Fruit fly (Drosophila melanogaster): ENCODE results near the gene CG1529.

The CG1529 gene

dm6 chrX:21025788-21026187, 6.0 kb downstream of the CG1529 start, which contains the start of gene r-cup (continued):
- TF ChIP-seq CG4707 (GFP tag; optimal IDR thresholded peaks at IDR 0.05) = no peak

- TF ChIP-seq CG8359 (GFP tag; optimal IDR thresholded peaks at IDR 0.05; ENCODE audit: borderline replicate concordance) (no peak), Oli (tag; optimal IDR thresholded peaks at IDR 0.05) (no peak), CG1529 (GFP tag; optimal IDR thresholded peaks at IDR 0.05) (peak; percentile 8), mld (GFP tag; IDR thresholded peaks at IDR 0.05; ENCODE audit: partially characterized antibody) (no peak), CG2712 (tag; optimal IDR thresholded peaks at IDR 0.05) (no peak), CG2129 (GFP tag; IDR thresholded peaks at IDR 0.05; ENCODE audit: partially characterized antibody) (no peak), Dad (GFP tag; optimal IDR thresholded peaks at IDR 0.05) (no peak), CTCF (GFP tag; optimal IDR thresholded peaks at IDR 0.05) (peak; percentile 67), CG10654 (GFP tag; optimal IDR thresholded peaks at IDR 0.05) (no peak), E2f1 (GFP tag; IDR thresholded peaks at IDR 0.05) (no peak), Opbp (GFP tag; IDR thresholded peaks at IDR 0.05; ENCODE audit: partially characterized antibody) (no peak), Kr (GFP tag; optimal IDR thresholded peaks at IDR 0.05) (no peak), ato (GFP tag; IDR thresholded peaks at IDR 0.05; ENCODE audit: partially characterized antibody) (no peak), Dfd (GFP tag; optimal IDR thresholded peaks at IDR 0.05) (no peak), sens (GFP tag) (peak; percentile 12), Ets65A (GFP tag) (peak; percentile 82), CG14710 (tag; optimal IDR thresholded peaks at IDR 0.05) (no peak), Lpt (GFP tag; optimal IDR thresholded peaks at IDR 0.05) (no peak), tap (tag; optimal IDR thresholded peaks at IDR 0.05) (no peak), corto (GFP tag; optimal IDR thresholded peaks at IDR 0.05) (no peak), CG7786 (GFP tag; optimal IDR thresholded peaks at IDR 0.05) (no peak), sna (GFP tag; IDR thresholded peaks at IDR 0.05; ENCODE audit: partially characterized antibody) (no peak), fd96Cb (tag; optimal IDR thresholded peaks at IDR 0.05) (no peak), bowl (GFP tag; IDR thresholded peaks at IDR 0.05) (no peak)
These were observed 14.2 kb downstream of the CG1529 start for dm6 chrX:21017568-21017967.

DNA sequence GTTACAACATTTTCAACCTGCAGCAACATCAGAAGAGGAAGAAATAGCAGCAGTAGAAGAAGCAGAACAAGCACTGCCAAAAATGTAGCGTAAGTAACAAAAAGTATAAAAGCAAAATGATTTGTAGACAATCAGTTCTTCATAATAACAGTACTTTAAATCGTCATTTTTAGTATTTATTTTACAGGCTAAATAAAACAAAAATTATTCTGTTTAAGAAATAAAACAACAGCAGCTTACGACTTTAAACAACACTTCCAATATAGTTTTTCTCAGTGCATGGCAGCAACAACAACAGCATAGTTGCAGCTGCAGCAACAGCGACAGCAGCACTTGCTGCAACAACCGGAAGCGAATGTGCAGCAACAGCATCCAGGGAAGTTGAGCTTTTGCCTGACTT, 21.2 kb downstream of the CG1529 start:
- no peak for TF ChIP-seq Nf-YA (GFP tag; IDR thresholded peaks at IDR 0.05)
- no peak for TF ChIP-seq dati (GFP tag; IDR thresholded peaks at IDR 0.05)
- TF ChIP-seq MBD-R2 (GFP tag; IDR thresholded peaks at IDR 0.05) = no peak
- TF ChIP-seq Poxn (GFP tag; IDR thresholded peaks at IDR 0.05) = no peak
- no peak for TF ChIP-seq CG13775 (GFP tag; optimal IDR thresholded peaks at IDR 0.05)
- no peak for TF ChIP-seq Camta (GFP tag; optimal IDR thresholded peaks at IDR 0.05)
- TF ChIP-seq CG14014 (GFP tag; IDR thresholded peaks at IDR 0.05) = no peak
- TF ChIP-seq Trl (optimal IDR thresholded peaks at IDR 0.05) = peak in 1 of 2 experiments; percentile 1
- no peak for TF ChIP-seq Trl (GFP tag; optimal IDR thresholded peaks at IDR 0.05)

DNA sequence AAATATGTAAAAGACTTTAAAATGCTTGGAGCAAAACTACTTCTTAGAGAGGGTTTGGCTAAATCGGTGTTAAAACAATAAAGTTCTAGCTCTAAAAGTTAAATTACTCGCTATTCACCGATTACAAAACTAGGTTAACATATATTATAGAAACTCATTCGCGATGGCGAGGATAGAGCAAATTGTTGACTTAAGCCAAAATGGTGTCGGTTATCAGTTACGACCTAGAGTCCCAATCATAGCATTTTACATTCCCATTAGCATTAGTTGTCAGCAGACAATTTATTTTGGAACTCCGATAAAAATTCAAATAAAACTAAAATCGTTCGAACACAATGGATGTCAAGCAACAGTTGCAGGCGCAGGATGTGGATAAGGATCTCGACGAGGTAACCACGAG, 47.4 kb downstream of the CG1529 start, which contains the start of gene CG11666:
CG11666 (plus strand) TSS at position 301 of the 400 bp plus-strand sequence.
- TF ChIP-seq CG11456 (GFP tag; IDR thresholded peaks at IDR 0.05) = no peak
- no peak for TF ChIP-seq ap (GFP tag; IDR thresholded peaks at IDR 0.05)
- no peak for TF ChIP-seq jumu (GFP tag; optimal IDR thresholded peaks at IDR 0.05)
- no peak for TF ChIP-seq Dad (GFP tag; optimal IDR thresholded peaks at IDR 0.05)
- no peak for TF ChIP-seq Gug (GFP tag; IDR thresholded peaks at IDR 0.05)
- TF ChIP-seq az2 (GFP tag; optimal IDR thresholded peaks at IDR 0.05) = no peak
- TF ChIP-seq zfh1 (GFP tag; IDR thresholded peaks at IDR 0.05) = no peak
- TF ChIP-seq Adf1 (GFP tag; IDR thresholded peaks at IDR 0.05) = no peak
- TF ChIP-seq Bgb (GFP tag; IDR thresholded peaks at IDR 0.05; ENCODE audit: partially characterized antibody) = no peak
- TF ChIP-seq Mrtf (GFP tag; IDR thresholded peaks at IDR 0.05) = no peak
- no peak for TF ChIP-seq Sin3A (optimal IDR thresholded peaks at IDR 0.05)
- no peak for TF ChIP-seq Hr39 (optimal IDR thresholded peaks at IDR 0.05)
- TF ChIP-seq Nf-YC (tag; optimal IDR thresholded peaks at IDR 0.05) = no peak
- no peak for TF ChIP-seq CG13287 (GFP tag; IDR thresholded peaks at IDR 0.05; ENCODE audit: partially characterized antibody)
- no peak for TF ChIP-seq Opbp (GFP tag; IDR thresholded peaks at IDR 0.05; ENCODE audit: partially characterized antibody)
- TF ChIP-seq ttk (GFP tag; IDR thresholded peaks at IDR 0.05) = no peak

Data from whole organism, embryonic.